Worm (Caenorhabditis elegans): Measurements from ENCODE around the gene ect-2.

ect-2 gene

ce11 chrII:10793393-10793792 lies 9.6 kb upstream of the ect-2 start, which contains the start of gene vps-11:
Gene vps-11, minus strand, starts transcription at chrII:10793493.
- TF ChIP-seq blmp-1 (tag; optimal IDR thresholded peaks at IDR 0.05) (no peak), irx-1 (tag; optimal IDR thresholded peaks at IDR 0.05) (no peak)

ce11 chrII:10792611-10793010 lies 8.8 kb upstream of the ect-2 start:
- TF ChIP-seq tbx-2 (tag; optimal IDR thresholded peaks at IDR 0.05) (no peak), irx-1 (tag; optimal IDR thresholded peaks at IDR 0.05) (no peak), fos-1 (tag; optimal IDR thresholded peaks at IDR 0.05) (no peak), F16B12.6 (tag; optimal IDR thresholded peaks at IDR 0.05) (no peak), nhr-237 (tag; optimal IDR thresholded peaks at IDR 0.05) (no peak), egl-13 (tag; optimal IDR thresholded peaks at IDR 0.05) (no peak), C16A3.4 (tag; optimal IDR thresholded peaks at IDR 0.05) (no peak)

ce11 chrII:10787240-10787639 lies 3.5 kb upstream of the ect-2 start, which contains the start of gene tag-209:
Gene tag-209, plus strand, starts transcription at chrII:10787312.
- TF ChIP-seq hlh-17 (GFP tag; optimal IDR thresholded peaks at IDR 0.05; ENCODE audit: borderline replicate concordance) (no peak), alr-1 (tag; optimal IDR thresholded peaks at IDR 0.05; ENCODE audit: borderline replicate concordance) (no peak), snu-23 (GFP tag; optimal IDR thresholded peaks at IDR 0.05) (no peak), nhr-20 (tag; optimal IDR thresholded peaks at IDR 0.05) (no peak), ceh-82 (tag; optimal IDR thresholded peaks at IDR 0.05) (no peak), mdl-1 (tag; optimal IDR thresholded peaks at IDR 0.05) (no peak), ama-1 (optimal IDR thresholded peaks at IDR 0.05) (no peak), ztf-4 (tag; optimal IDR thresholded peaks at IDR 0.05) (no peak)

ce11 chrII:10784780-10785463 lies 1.2 kb upstream of the ect-2 start, which contains the start of gene cdl-1:
Gene cdl-1, plus strand, starts transcription at chrII:10785452.
- TF ChIP-seq lsy-2 (tag; optimal IDR thresholded peaks at IDR 0.05) (peak; percentile 76 to 90), aly-2 (tag; optimal IDR thresholded peaks at IDR 0.05) (no peak), nhr-237 (tag; optimal IDR thresholded peaks at IDR 0.05) (no peak), dpl-1 (GFP tag; optimal IDR thresholded peaks at IDR 0.05) (peak; percentile 95 to 98 (median 98)), ceh-88 (GFP tag; IDR thresholded peaks at IDR 0.05) (0 out of 2 replicates have a peak, but pooled peaks have one; percentile 25), dsc-1 (tag; optimal IDR thresholded peaks at IDR 0.05) (peak; percentile 37), irx-1 (tag; optimal IDR thresholded peaks at IDR 0.05) (peak; percentile 7), nhr-11 (tag; optimal IDR thresholded peaks at IDR 0.05) (no peak), lin-15B (tag; optimal IDR thresholded peaks at IDR 0.05) (peak; percentile 68), hlh-17 (GFP tag; optimal IDR thresholded peaks at IDR 0.05; ENCODE audit: borderline replicate concordance) (no peak), lin-13 (GFP tag; optimal IDR thresholded peaks at IDR 0.05) (no peak), elt-2 (tag; optimal IDR thresholded peaks at IDR 0.05) (peak; percentile 47), hlh-4 (tag; optimal IDR thresholded peaks at IDR 0.05) (no peak), skn-1 (tag; optimal IDR thresholded peaks at IDR 0.05) (peak; percentile 44), lir-3 (tag; optimal IDR thresholded peaks at IDR 0.05; ENCODE audit: poor library complexity) (peak; percentile 49), unc-86 (tag; optimal IDR thresholded peaks at IDR 0.05) (no peak), ces-1 (GFP tag; optimal IDR thresholded peaks at IDR 0.05) (no peak), zip-4 (GFP tag; optimal IDR thresholded peaks at IDR 0.05) (no peak), unc-30 (tag; optimal IDR thresholded peaks at IDR 0.05) (no peak), ztf-11 (tag; optimal IDR thresholded peaks at IDR 0.05) (peak in 1 of 2 experiments; percentile 65), vab-15 (tag; optimal IDR thresholded peaks at IDR 0.05) (peak; percentile 5), nhr-84 (tag; optimal IDR thresholded peaks at IDR 0.05) (peak; percentile 7), ceh-90 (tag; optimal IDR thresholded peaks at IDR 0.05) (no peak), C34B4.2 (tag; optimal IDR thresholded peaks at IDR 0.05) (no peak), nhr-47 (tag; optimal IDR thresholded peaks at IDR 0.05) (peak; percentile 66), jun-1 (tag; optimal IDR thresholded peaks at IDR 0.05) (peak; percentile 4), mef-2 (tag; optimal IDR thresholded peaks at IDR 0.05) (no peak), nhr-19 (GFP tag; conservative IDR thresholded peaks at IDR 0.05) (peak; percentile 67), Y116A8C.19 (tag; optimal IDR thresholded peaks at IDR 0.05; ENCODE audit: borderline replicate concordance) (no peak), egl-13 (tag; optimal IDR thresholded peaks at IDR 0.05) (peak; percentile 17), unc-62 (GFP tag; optimal IDR thresholded peaks at IDR 0.05) (no peak), mep-1 (tag; optimal IDR thresholded peaks at IDR 0.05) (peak; percentile 81), nhr-77 (tag; optimal IDR thresholded peaks at IDR 0.05) (peak; percentile 17), nhr-28 (tag; optimal IDR thresholded peaks at IDR 0.05) (no peak)

All from whole organism, L1 larva.